Worm (Caenorhabditis elegans) whole organism, mixed stage, embryonic: Measurements from ENCODE around the gene K01H12.4.

ENCODE experiments used
- bed-3 ChIP-seq: fragments of 200-800 bp; sonication (Bioruptor generic); optimal IDR thresholded peaks from 3 replicates; lab custom pipeline; 2018; ENCODE audit warnings: mild to moderate bottlenecking, missing genetic modification characterization, moderate library complexity, missing compliant biosample characterization
- ceh-43 ChIP-seq: fragments of 200-800 bp; sonication (Bioruptor generic); optimal IDR thresholded peaks from 2 replicates; lab custom pipeline; 2018; ENCODE audit warnings: mild to moderate bottlenecking, missing genetic modification characterization, moderate library complexity, missing compliant biosample characterization
- elt-3 ChIP-seq: fragments of 150-350 bp; optimal IDR thresholded peaks from 2 replicates; lab custom pipeline; 2014; ENCODE audit warnings: missing biosample characterization, missing genetic modification characterization
- flh-1 ChIP-seq: fragments of 200-800 bp; sonication (Bioruptor generic); optimal IDR thresholded peaks from 2 replicates; lab custom pipeline; 2018; ENCODE audit warnings: mild to moderate bottlenecking, missing genetic modification characterization, moderate library complexity, missing compliant biosample characterization
- ham-2 ChIP-seq: fragments of 200-800 bp; sonication (Bioruptor generic); optimal IDR thresholded peaks from 2 replicates; lab custom pipeline; 2018; ENCODE audit warnings: mild to moderate bottlenecking, missing genetic modification characterization, missing compliant biosample characterization
- mep-1 ChIP-seq: fragments of 150-350 bp; optimal IDR thresholded peaks from 2 replicates; lab custom pipeline; 2017; ENCODE audit warnings: missing biosample characterization, missing genetic modification reagents, missing genetic modification characterization, inconsistent platforms
- nhr-12 ChIP-seq: fragments of 150-350 bp; optimal IDR thresholded peaks from 2 replicates; lab custom pipeline; 2014; ENCODE audit warnings: missing biosample characterization, missing genetic modification characterization
- nhr-237 ChIP-seq: fragments of 150-350 bp; optimal IDR thresholded peaks from 2 replicates; lab custom pipeline; 2014; ENCODE audit warnings: missing biosample characterization, missing genetic modification characterization
- nhr-76 ChIP-seq: sonication (generic microtip); optimal IDR thresholded peaks from 2 replicates; lab custom pipeline; 2017; ENCODE audit warnings: missing biosample characterization, missing genetic modification characterization
- snpc-4 ChIP-seq: fragments of 150-350 bp; optimal IDR thresholded peaks from 2 replicates; lab custom pipeline; 2014; ENCODE audit warnings: missing biosample characterization, missing genetic modification characterization
- unc-120 ChIP-seq: sonication (generic microtip); optimal IDR thresholded peaks from 2 replicates; lab custom pipeline; 2017; ENCODE audit warnings: missing genetic modification characterization, missing compliant biosample characterization; ENCODE audit not compliant: poor library complexity, severe bottlenecking
- unc-62 ChIP-seq: fragments of 150-350 bp; optimal IDR thresholded peaks from 2 replicates; lab custom pipeline; 2014; ENCODE audit warnings: missing biosample characterization, missing genetic modification reagents, missing genetic modification characterization
- ztf-11 ChIP-seq: fragments of 150-350 bp; optimal IDR thresholded peaks from 2 replicates; lab custom pipeline; 2014; ENCODE audit warnings: missing biosample characterization, missing genetic modification characterization

DNA sequence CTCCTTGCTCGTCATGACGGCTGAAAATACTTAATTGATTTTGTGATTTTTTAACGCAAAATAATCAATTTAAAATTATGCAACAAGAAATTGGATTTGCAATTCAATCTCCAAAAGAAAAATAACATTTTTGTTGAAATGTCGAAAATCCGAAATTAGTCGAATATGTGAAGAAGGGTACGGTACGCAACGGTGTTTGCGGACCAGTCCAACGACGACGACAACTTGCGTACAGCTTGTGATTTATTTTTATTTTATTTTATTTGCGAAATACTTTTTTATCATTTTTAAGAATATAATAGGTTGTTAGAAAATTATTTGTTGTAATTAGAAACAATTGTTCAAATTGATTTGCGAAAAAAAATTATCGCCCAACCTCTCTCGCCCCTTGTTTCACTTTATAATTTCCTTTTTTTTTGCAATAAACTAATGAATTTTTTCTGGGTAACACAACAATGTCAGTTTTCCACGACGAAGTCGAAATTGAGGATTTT lies 6.1 kb upstream of the K01H12.4 start, which contains the start of the genes dcaf-1 and dph-3:
- TF ChIP-seq flh-1 (GFP tag; lab: Kevin White, UChicago) (no peak), nhr-237 (no peak), nhr-12 (tag; lab: Kevin White, UChicago) (no peak), unc-62 (GFP tag; lab: Kevin White, UChicago) (no peak), snpc-4 (no peak), elt-3 (tag; lab: Kevin White, UChicago) (no peak), ham-2 (GFP tag; lab: Kevin White, UChicago) (no peak), bed-3 (no peak), nhr-76 (tag; lab: Kevin White, UChicago) (no peak), unc-120 (tag; lab: Kevin White, UChicago) (no peak), ceh-43 (no peak), ztf-11 (tag; lab: Kevin White, UChicago) (no peak), mep-1 (tag; lab: Kevin White, UChicago) (peak; percentile 57)
